Fruit fly (Drosophila melanogaster) whole organism, prepupa: ENCODE measurements around the gene Mettl4.
A peak's percentile ranks its signal among the peaks of the same experiment; 100 is the strongest.

Source experiments
- Blimp-1 ChIP-seq: fragments of 200-800 bp; sonication (Bioruptor generic); optimal IDR thresholded peaks from 3 replicates; lab custom pipeline; 2017; ENCODE audit warnings: missing biosample characterization, missing genetic modification characterization, mild to moderate bottlenecking, moderate library complexity, missing genetic modification reagents
- CG10631 ChIP-seq: fragments of 200-800 bp; sonication (Bioruptor generic); optimal IDR thresholded peaks from 2 replicates; lab custom pipeline; 2016; ENCODE audit warnings: missing biosample characterization, missing genetic modification characterization
- CG11762 ChIP-seq: fragments of 200-800 bp; sonication (Bioruptor generic); optimal IDR thresholded peaks from 3 replicates; lab custom pipeline; 2016; ENCODE audit warnings: missing biosample characterization, missing genetic modification characterization; ENCODE audit not compliant: insufficient read depth
- CG15336 ChIP-seq: fragments of 200-800 bp; sonication (Bioruptor generic); IDR thresholded peaks from 2 replicates; pipeline ENCODE4 v1.3.6; 2022; ENCODE audit warnings: missing biosample characterization, missing genetic modification characterization
- CG1621 ChIP-seq: fragments of 200-800 bp; sonication (Bioruptor generic); optimal IDR thresholded peaks from 3 replicates; lab custom pipeline; 2018; ENCODE audit warnings: missing biosample characterization, mild to moderate bottlenecking, missing genetic modification characterization
- CG3032 ChIP-seq: fragments of 200-800 bp; optimal IDR thresholded peaks from 2 replicates; lab custom pipeline; 2019; ENCODE audit warnings: missing biosample characterization, mild to moderate bottlenecking, missing genetic modification characterization, moderate library complexity
- CG31627 ChIP-seq: fragments of 200-800 bp; sonication (Bioruptor generic); optimal IDR thresholded peaks from 3 replicates; lab custom pipeline; 2016; ENCODE audit warnings: missing biosample characterization, missing genetic modification characterization
- CG32006 ChIP-seq: fragments of 200-800 bp; sonication (Bioruptor generic); optimal IDR thresholded peaks from 3 replicates; lab custom pipeline; 2017; ENCODE audit warnings: missing biosample characterization, mild to moderate bottlenecking, missing genetic modification characterization
- CG34406 ChIP-seq: fragments of 200-800 bp; sonication (Bioruptor generic); optimal IDR thresholded peaks from 3 replicates; lab custom pipeline; 2016; ENCODE audit warnings: missing biosample characterization, missing genetic modification characterization
- CG4318 ChIP-seq: fragments of 200-800 bp; sonication (Bioruptor generic); optimal IDR thresholded peaks from 3 replicates; lab custom pipeline; 2017; ENCODE audit warnings: missing biosample characterization, mild to moderate bottlenecking, missing genetic modification characterization
- CG6276 ChIP-seq: fragments of 200-800 bp; sonication (Bioruptor generic); optimal IDR thresholded peaks from 2 replicates; lab custom pipeline; 2017; ENCODE audit warnings: missing biosample characterization, mild to moderate bottlenecking, missing genetic modification characterization
- CG6792 ChIP-seq: fragments of 200-800 bp; sonication (Bioruptor generic); optimal IDR thresholded peaks from 3 replicates; lab custom pipeline; 2016; ENCODE audit warnings: missing biosample characterization, missing genetic modification characterization
- CG6808 ChIP-seq: fragments of 200-800 bp; sonication (Bioruptor generic); optimal IDR thresholded peaks from 3 replicates; lab custom pipeline; 2017; ENCODE audit warnings: missing biosample characterization, missing genetic modification characterization, mild to moderate bottlenecking, moderate library complexity, missing genetic modification reagents
- CG8632 ChIP-seq: fragments of 200-800 bp; sonication (Bioruptor generic); optimal IDR thresholded peaks from 3 replicates; lab custom pipeline; 2016; ENCODE audit warnings: missing biosample characterization, missing genetic modification characterization
- CG9139 ChIP-seq: fragments of 200-800 bp; sonication (Bioruptor generic); optimal IDR thresholded peaks from 3 replicates; lab custom pipeline; 2017; ENCODE audit warnings: missing biosample characterization, mild to moderate bottlenecking, missing genetic modification characterization
- Eip75B ChIP-seq: fragments of 200-800 bp; sonication (Bioruptor generic); optimal IDR thresholded peaks from 3 replicates; lab custom pipeline; 2016; ENCODE audit warnings: missing biosample characterization, missing genetic modification characterization
- Eip78C ChIP-seq: fragments of 200-800 bp; sonication (Bioruptor generic); peaks from one replicate; lab custom pipeline; 2016; ENCODE audit warnings: missing biosample characterization, missing genetic modification characterization
- Ets96B ChIP-seq: fragments of 200-800 bp; optimal IDR thresholded peaks from 2 replicates; lab custom pipeline; 2019; ENCODE audit warnings: missing biosample characterization, mild to moderate bottlenecking, missing genetic modification characterization, moderate library complexity
- Hr38 ChIP-seq: sonication (Bioruptor generic); optimal IDR thresholded peaks from 2 replicates; lab custom pipeline; 2016; ENCODE audit warnings: missing biosample characterization, missing genetic modification characterization
- Hr39 ChIP-seq: fragments of 200-800 bp; sonication (Bioruptor generic); optimal IDR thresholded peaks from 2 replicates; lab custom pipeline; 2016; ENCODE audit warnings: missing biosample characterization, missing genetic modification characterization
- Lpt ChIP-seq: fragments of 200-800 bp; sonication (Bioruptor generic); optimal IDR thresholded peaks from 3 replicates; lab custom pipeline; 2016; ENCODE audit warnings: missing biosample characterization, missing genetic modification characterization
- OdsH ChIP-seq: fragments of 200-800 bp; sonication (Bioruptor generic); optimal IDR thresholded peaks from 3 replicates; lab custom pipeline; 2016; ENCODE audit warnings: missing biosample characterization, missing genetic modification characterization
- Smox ChIP-seq: fragments of 200-800 bp; sonication (Bioruptor generic); optimal IDR thresholded peaks from 3 replicates; lab custom pipeline; 2016; ENCODE audit warnings: missing biosample characterization, missing genetic modification characterization
- Sox102F ChIP-seq: fragments of 200-800 bp; sonication (Bioruptor generic); optimal IDR thresholded peaks from 2 replicates; lab custom pipeline; 2016; ENCODE audit warnings: missing biosample characterization, mild to moderate bottlenecking, missing genetic modification characterization
- Sox15 ChIP-seq: fragments of 200-800 bp; sonication (Bioruptor generic); optimal IDR thresholded peaks from 3 replicates; lab custom pipeline; 2016; ENCODE audit warnings: missing biosample characterization, missing genetic modification characterization
- achi ChIP-seq: fragments of 200-800 bp; sonication (Bioruptor generic); optimal IDR thresholded peaks from 3 replicates; lab custom pipeline; 2016; ENCODE audit warnings: missing biosample characterization, missing genetic modification characterization
- cyc ChIP-seq: fragments of 200-800 bp; sonication (Bioruptor generic); optimal IDR thresholded peaks from 3 replicates; lab custom pipeline; 2016; ENCODE audit warnings: missing biosample characterization, missing genetic modification characterization
- dac ChIP-seq: fragments of 200-800 bp; sonication (Bioruptor generic); optimal IDR thresholded peaks from 2 replicates; lab custom pipeline; 2017; ENCODE audit warnings: missing biosample characterization, mild to moderate bottlenecking, missing genetic modification characterization
- esn ChIP-seq: fragments of 200-800 bp; sonication (Bioruptor generic); optimal IDR thresholded peaks from 2 replicates; lab custom pipeline; 2016; ENCODE audit warnings: missing biosample characterization, mild to moderate bottlenecking, missing genetic modification characterization, moderate library complexity
- fd59A ChIP-seq: fragments of 200-800 bp; sonication (Bioruptor generic); optimal IDR thresholded peaks from 2 replicates; lab custom pipeline; 2017; ENCODE audit warnings: missing biosample characterization, mild to moderate bottlenecking, missing genetic modification characterization, missing genetic modification reagents
- fd85E ChIP-seq: fragments of 200-800 bp; sonication (Bioruptor generic); optimal IDR thresholded peaks from 3 replicates; lab custom pipeline; 2016; ENCODE audit warnings: missing biosample characterization, missing genetic modification characterization
- pdm3 ChIP-seq: fragments of 200-800 bp; sonication (Bioruptor generic); optimal IDR thresholded peaks from 3 replicates; lab custom pipeline; 2016; ENCODE audit warnings: missing biosample characterization, missing genetic modification characterization
- spab ChIP-seq: fragments of 200-800 bp; sonication (Bioruptor generic); optimal IDR thresholded peaks from 2 replicates; lab custom pipeline; 2017; ENCODE audit warnings: missing biosample characterization, mild to moderate bottlenecking, missing genetic modification characterization, missing genetic modification reagents
- svp ChIP-seq: fragments of 200-800 bp; sonication (Bioruptor generic); peaks from one replicate; lab custom pipeline; 2016; ENCODE audit warnings: missing biosample characterization, missing genetic modification characterization
- topi ChIP-seq: fragments of 200-800 bp; sonication (Bioruptor generic); optimal IDR thresholded peaks from 3 replicates; lab custom pipeline; 2016; ENCODE audit warnings: missing biosample characterization, missing genetic modification characterization
- vri ChIP-seq: fragments of 200-800 bp; sonication (Bioruptor generic); optimal IDR thresholded peaks from 3 replicates; lab custom pipeline; 2016; ENCODE audit warnings: missing biosample characterization, mild to moderate bottlenecking, missing genetic modification characterization

The Mettl4 gene

dm6 chr3R:16650950-16651349 lies at the start of gene Mettl4:
Mettl4 (minus strand) TSS chr3R:16651157.
- TF ChIP-seq CG9139 (GFP tag; lab: Kevin White, UChicago) = no peak
- no peak for TF ChIP-seq OdsH (GFP tag; lab: Kevin White, UChicago)
- TF ChIP-seq Eip78C (GFP tag; lab: Kevin White, UChicago) = peak; percentile 34
- TF ChIP-seq CG6792 (GFP tag; lab: Kevin White, UChicago) = no peak

dm6 chr3R:16682901-16683300 lies 31.9 kb upstream of the Mettl4 start:
- TF ChIP-seq Smox (GFP tag; lab: Kevin White, UChicago) (no peak), topi (no peak), Sox15 (no peak), fd59A (GFP tag; lab: Kevin White, UChicago) (no peak), Eip78C (GFP tag; lab: Kevin White, UChicago) (no peak), vri (no peak), dac (GFP tag; lab: Kevin White, UChicago) (no peak), cyc (no peak), CG11762 (no peak), fd85E (GFP tag; lab: Kevin White, UChicago) (no peak), CG32006 (GFP tag; lab: Kevin White, UChicago) (no peak), Sox102F (GFP tag; lab: Kevin White, UChicago) (no peak), CG10631 (GFP tag; lab: Kevin White, UChicago) (no peak), esn (GFP tag; lab: Kevin White, UChicago) (no peak), CG1621 (no peak), Lpt (GFP tag; lab: Kevin White, UChicago) (no peak), Blimp-1 (no peak), Hr38 (GFP tag; lab: Kevin White, UChicago) (no peak)

DNA sequence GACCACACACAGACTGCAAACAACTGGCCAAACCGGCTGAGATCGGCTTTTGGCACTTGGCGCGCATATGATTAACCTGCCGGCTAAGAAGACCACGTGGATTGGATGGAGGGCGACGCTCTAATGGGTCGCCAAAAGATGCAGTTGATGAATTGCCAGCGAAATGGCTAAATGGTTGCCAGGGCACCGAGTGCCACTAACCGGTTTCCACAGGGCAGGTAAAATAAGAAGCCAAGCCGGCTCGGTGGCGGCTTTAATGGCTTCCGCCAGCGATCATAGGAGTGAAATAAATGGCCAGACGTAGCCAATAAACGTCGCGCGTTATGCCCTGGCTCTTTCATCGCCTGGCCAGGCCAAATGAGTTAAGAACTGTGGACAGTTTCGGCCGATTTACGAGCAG lies 27.0 kb upstream of the Mettl4 start:
- TF ChIP-seq Eip78C (GFP tag; lab: Kevin White, UChicago) (peak; percentile 19), Ets96B (tag; lab: Kevin White, UChicago) (no peak), CG8632 (GFP tag; lab: Kevin White, UChicago) (no peak)

DNA sequence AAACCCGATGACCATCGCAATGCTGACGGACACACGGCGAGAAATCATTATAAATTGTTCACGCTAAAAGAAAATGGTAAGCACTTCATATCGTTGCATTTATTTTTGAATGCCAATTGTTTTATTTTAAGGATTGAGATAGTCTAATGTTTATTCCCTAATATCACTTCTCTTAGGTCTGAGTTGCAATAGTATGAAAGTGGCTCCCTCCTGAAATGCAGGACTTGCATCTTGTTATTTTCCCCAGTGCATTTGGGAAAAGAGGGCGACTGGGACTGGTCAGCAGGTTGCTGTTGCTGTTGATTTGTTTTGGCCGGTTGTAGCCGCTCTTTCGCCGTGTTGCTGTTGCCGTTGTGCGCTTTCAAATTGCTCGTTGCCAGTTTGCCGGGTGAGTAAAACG lies 25.6 kb upstream of the Mettl4 start:
- peak; percentile 6 for TF ChIP-seq CG6276 (GFP tag; lab: Kevin White, UChicago)
- TF ChIP-seq Eip78C (GFP tag; lab: Kevin White, UChicago) = peak; percentile 78
- peak; percentile 22 for TF ChIP-seq CG3032
- TF ChIP-seq Sox102F (GFP tag; lab: Kevin White, UChicago) = peak; percentile 8
- TF ChIP-seq pdm3 = no peak
- no peak for TF ChIP-seq CG31627 (GFP tag; lab: Kevin White, UChicago)
- no peak for TF ChIP-seq CG34406 (GFP tag; lab: Kevin White, UChicago)
- TF ChIP-seq CG4318 = peak; percentile 2
- no peak for TF ChIP-seq fd85E (GFP tag; lab: Kevin White, UChicago)
- peak; percentile 24; the same call in 1 of the 2 replicates for TF ChIP-seq CG15336 (GFP tag; lab: Robert Waterston, UW)
- no peak for TF ChIP-seq CG8632 (GFP tag; lab: Kevin White, UChicago)
- no peak for TF ChIP-seq CG6808 (GFP tag; lab: Kevin White, UChicago)
- peak; percentile 50 for TF ChIP-seq svp (GFP tag; lab: Kevin White, UChicago)
- peak; percentile 13 for TF ChIP-seq Hr39
- TF ChIP-seq Eip75B (GFP tag; lab: Kevin White, UChicago) = peak; percentile 4
- no peak for TF ChIP-seq CG10631 (GFP tag; lab: Kevin White, UChicago)
- TF ChIP-seq spab (GFP tag; lab: Kevin White, UChicago) = no peak
- no peak for TF ChIP-seq achi (GFP tag; lab: Kevin White, UChicago)
- TF ChIP-seq OdsH (GFP tag; lab: Kevin White, UChicago) = no peak
- TF ChIP-seq CG32006 (GFP tag; lab: Kevin White, UChicago) = peak; percentile 20
